Worm (Caenorhabditis elegans) whole organism, young adult: Measurements from ENCODE around the gene gpa-3.

ENCODE experiments used
- D2030.7 ChIP-seq: fragments of 200-800 bp; sonication (Bioruptor generic); IDR thresholded peaks from 2 replicates; pipeline ENCODE4 v1.3.6; 2022; ENCODE audit warnings: missing genetic modification reagents, missing genetic modification characterization, missing compliant biosample characterization
- ZK185.1 ChIP-seq: sonication (generic microtip); optimal IDR thresholded peaks from 2 replicates; lab custom pipeline; 2016; ENCODE audit warnings: mild to moderate bottlenecking, missing genetic modification characterization, missing compliant biosample characterization; ENCODE audit not compliant: poor library complexity, severe bottlenecking
- akir-1 ChIP-seq: fragments of 200-800 bp; sonication (Bioruptor generic); optimal IDR thresholded peaks from 2 replicates; lab custom pipeline; 2018; ENCODE audit warnings: mild to moderate bottlenecking, missing genetic modification characterization, moderate library complexity, missing compliant biosample characterization
- aptf-3 ChIP-seq: fragments of 200-800 bp; sonication (Bioruptor generic); IDR thresholded peaks from 2 replicates; pipeline ENCODE4 v1.3.6; 2022; ENCODE audit warnings: missing genetic modification characterization, missing compliant biosample characterization
- atf-7 ChIP-seq: sonication (generic microtip); optimal IDR thresholded peaks from 2 replicates; lab custom pipeline; 2017; ENCODE audit warnings: mild to moderate bottlenecking, missing genetic modification characterization, missing compliant biosample characterization
- attf-3 ChIP-seq: fragments of 200-800 bp; sonication (Bioruptor generic); conservative IDR thresholded peaks from 2 replicates; pipeline ENCODE4 v1.3.6; 2022; ENCODE audit warnings: missing genetic modification reagents, missing genetic modification characterization, missing compliant biosample characterization
- ccch-3 ChIP-seq: fragments of 200-800 bp; sonication (Bioruptor generic); optimal IDR thresholded peaks from 2 replicates; lab custom pipeline; 2018; ENCODE audit warnings: mild to moderate bottlenecking, missing genetic modification characterization, missing compliant biosample characterization
- cebp-1 ChIP-seq, 2 experiments: fragments of 200-800 bp in 1 of 2; sonication (Bioruptor generic) in 1 of 2; sonication (generic microtip) in 1 of 2; IDR thresholded peaks in 1 of 2; optimal IDR thresholded peaks in 1 of 2; 2 replicates each; pipeline versions ENCODE4 v1.3.6 to Lab custom; 2017 to 2022; ENCODE audit warnings: missing compliant biosample characterization in 2 of 2, missing genetic modification characterization in 2 of 2, mild to moderate bottlenecking in 1 of 2, missing genetic modification reagents in 1 of 2, moderate library complexity in 1 of 2
- ceh-100 ChIP-seq: fragments of 200-800 bp; sonication (Bioruptor generic); IDR thresholded peaks from 2 replicates; pipeline ENCODE4 v1.3.6; 2022; ENCODE audit warnings: missing genetic modification reagents, missing genetic modification characterization, missing compliant biosample characterization
- egl-44 ChIP-seq: fragments of 200-800 bp; sonication (Bioruptor generic); IDR thresholded peaks from 2 replicates; pipeline ENCODE4 v1.3.6; 2022; ENCODE audit warnings: missing genetic modification reagents, missing genetic modification characterization, missing compliant biosample characterization
- hlh-26 ChIP-seq: fragments of 200-800 bp; sonication (Bioruptor generic); conservative IDR thresholded peaks from 2 replicates; pipeline ENCODE4 v1.3.6; 2022; ENCODE audit warnings: missing genetic modification reagents, missing genetic modification characterization, missing compliant biosample characterization
- hmg-1.2 ChIP-seq: fragments of 200-800 bp; sonication (Bioruptor generic); IDR thresholded peaks from 2 replicates; pipeline ENCODE4 v1.3.6; 2022; ENCODE audit warnings: missing genetic modification reagents, missing genetic modification characterization, missing compliant biosample characterization
- let-526 ChIP-seq: fragments of 200-800 bp; sonication (Bioruptor generic); IDR thresholded peaks from 2 replicates; pipeline ENCODE4 v1.3.6; 2022; ENCODE audit warnings: missing genetic modification reagents, missing genetic modification characterization, missing compliant biosample characterization
- lin-26 ChIP-seq: fragments of 200-800 bp; sonication (Bioruptor generic); IDR thresholded peaks from 2 replicates; pipeline ENCODE4 v1.3.6; 2022; ENCODE audit warnings: missing genetic modification reagents, missing genetic modification characterization, missing compliant biosample characterization
- madf-6 ChIP-seq: fragments of 200-800 bp; sonication (Bioruptor generic); IDR thresholded peaks from 2 replicates; pipeline ENCODE4 v1.3.6; 2022; ENCODE audit warnings: missing genetic modification reagents, missing genetic modification characterization, missing compliant biosample characterization
- nhr-80 ChIP-seq: sonication (generic microtip); optimal IDR thresholded peaks from 2 replicates; lab custom pipeline; 2016; ENCODE audit warnings: missing genetic modification characterization, missing compliant biosample characterization
- pha-4 ChIP-seq: fragments of 150-350 bp; sonication (generic microtip); optimal IDR thresholded peaks from 2 replicates; lab custom pipeline; 2014; ENCODE audit warnings: missing biosample characterization, missing genetic modification reagents, missing genetic modification characterization
- rcor-1 ChIP-seq: fragments of 200-800 bp; sonication (Bioruptor generic); IDR thresholded peaks from 2 replicates; pipeline ENCODE4 v1.3.6; 2022; ENCODE audit warnings: missing genetic modification reagents, missing genetic modification characterization, missing compliant biosample characterization
- snpc-4 ChIP-seq, 5 experiments: fragments of 150-350 bp in 1 of 5; sonication (generic microtip) in 4 of 5; optimal IDR thresholded peaks; 2 replicates each; lab custom pipeline; 2014 to 2018; ENCODE audit warnings: missing genetic modification characterization in 5 of 5, missing biosample characterization in 3 of 5, antibody characterized with exemption in 2 of 5, mild to moderate bottlenecking in 2 of 5, missing compliant biosample characterization in 2 of 5, missing genotype in 2 of 5, moderate library complexity in 2 of 5, missing genetic modification reagents in 1 of 5
- unc-62 ChIP-seq: fragments of 150-350 bp; optimal IDR thresholded peaks from 2 replicates; lab custom pipeline; 2014; ENCODE audit warnings: missing biosample characterization, missing genetic modification reagents, missing genetic modification characterization
- xnd-1 ChIP-seq: sonication (generic microtip); optimal IDR thresholded peaks from 2 replicates; lab custom pipeline; 2016; ENCODE audit warnings: missing genotype, missing genetic modification reagents, missing genetic modification characterization, missing compliant biosample characterization
- ztf-3 ChIP-seq: fragments of 200-800 bp; sonication (Bioruptor generic); optimal IDR thresholded peaks from 2 replicates; lab custom pipeline; 2018; ENCODE audit warnings: mild to moderate bottlenecking, missing genetic modification characterization, missing compliant biosample characterization

Gene gpa-3

DNA sequence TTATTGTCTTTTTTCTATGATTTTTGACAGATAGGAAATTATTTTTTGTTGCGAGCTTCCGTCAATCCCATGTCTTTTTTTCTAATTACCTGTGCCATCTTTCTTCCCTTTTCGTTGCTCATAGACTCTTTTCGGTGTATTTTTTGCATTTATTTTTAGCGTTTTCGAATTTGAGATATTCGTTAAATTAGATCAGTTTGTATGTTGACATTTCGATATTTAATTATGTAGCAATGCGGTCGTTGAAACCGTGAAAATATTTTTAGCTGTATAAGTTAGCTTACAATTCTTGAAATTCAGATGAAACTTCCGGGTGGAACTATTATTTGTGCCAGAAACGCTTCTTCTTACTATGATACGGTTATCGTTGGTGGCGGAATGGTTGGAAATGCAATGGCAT is 23.1 kb downstream of the gpa-3 start, which contains the start of gene coq-6:
Gene coq-6 (plus strand): TSS at position 301 of the 400 bp plus-strand sequence.
- TF ChIP-seq hlh-26 (GFP tag; lab: Robert Waterston, UW) (no peak), ztf-3 (no peak), cebp-1 (GFP tag; IDR thresholded peaks at IDR 0.05; lab: Robert Waterston, UW) (no peak), cebp-1 (tag; optimal IDR thresholded peaks at IDR 0.05; lab: Kevin White, UChicago) (peak; percentile 1)

DNA sequence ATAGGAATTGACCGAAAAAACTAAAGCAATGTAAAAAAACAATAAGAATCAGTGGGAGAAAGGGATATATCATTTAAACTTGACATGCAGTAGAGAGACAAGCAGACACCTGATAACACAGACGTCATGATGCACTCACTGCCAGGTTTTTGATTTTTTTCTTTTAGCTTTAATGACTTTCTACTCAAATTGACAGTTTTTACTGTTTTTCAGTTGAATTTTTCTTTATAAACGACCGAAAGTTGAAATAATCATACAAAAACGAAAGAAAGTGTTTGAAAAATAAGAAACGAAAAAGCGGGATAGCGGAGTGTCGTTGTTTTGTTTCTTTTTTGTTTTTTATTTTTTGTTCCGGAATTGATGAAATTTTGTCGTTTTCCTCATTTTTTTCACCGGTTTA is 25.4 kb downstream of the gpa-3 start, which contains the start of gene ucp-4:
Gene ucp-4 (plus strand): TSS at position 83 of the 400 bp plus-strand sequence.
- TF ChIP-seq ceh-100 (GFP tag; lab: Robert Waterston, UW) (no peak), atf-7 (tag; lab: Kevin White, UChicago) (peak; percentile 4), attf-3 (GFP tag; lab: Robert Waterston, UW) (peak; percentile 76), egl-44 (peak; percentile 30; the same call in 1 of the 2 replicates), akir-1 (GFP tag; lab: Kevin White, UChicago) (no peak), unc-62 (GFP tag; lab: Kevin White, UChicago) (peak; percentile 75), nhr-80 (tag; lab: Kevin White, UChicago) (peak; percentile 72), snpc-4 (GFP tag; optimal IDR thresholded peaks at IDR 0.05; lab: Kevin White, UChicago) (no peak), snpc-4 (tag; optimal IDR thresholded peaks at IDR 0.05; lab: Kevin White, UChicago) (peak in 1 of 4 experiments; percentile 33), ZK185.1 (tag; lab: Kevin White, UChicago) (no peak)
- TF ChIP-seq, all 124 proteins: peak for 6

DNA sequence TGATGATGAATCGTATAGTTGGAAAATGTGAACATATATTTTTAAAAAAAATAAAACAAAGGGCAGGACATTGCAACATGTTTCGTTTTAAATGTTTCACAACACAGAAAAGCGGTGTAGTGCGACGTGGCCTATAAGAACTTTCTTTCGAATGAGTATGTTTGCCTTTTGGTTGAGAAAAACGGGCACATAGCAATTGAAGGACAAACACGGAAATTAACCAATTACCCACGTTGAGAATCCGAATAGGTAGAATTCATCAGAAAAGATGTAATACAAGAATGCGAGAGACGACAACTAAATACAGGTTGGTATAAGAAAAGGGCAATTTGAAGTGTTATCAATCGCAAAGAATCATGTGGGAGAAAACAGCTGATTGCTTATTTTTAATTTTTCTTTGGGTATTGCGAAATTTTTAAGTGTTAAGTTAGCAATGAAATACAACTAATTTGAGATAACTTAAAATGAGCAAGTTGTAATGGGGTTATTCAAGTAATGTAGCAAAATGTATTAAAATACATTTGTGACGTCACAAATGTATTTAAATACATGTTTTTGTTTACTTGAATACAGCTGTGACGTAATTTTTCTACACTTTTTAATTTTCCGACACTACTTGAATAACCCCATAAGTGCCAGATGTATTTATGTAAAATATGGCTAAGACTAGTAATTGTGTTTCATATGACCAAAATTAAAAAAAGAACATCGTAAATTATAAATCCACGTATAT is 26.1 kb downstream of the gpa-3 start, which contains the start of gene acl-14:
Gene acl-14 (minus strand): TSS at position 316 of the 733 bp plus-strand sequence.
- TF ChIP-seq nhr-80 (tag; lab: Kevin White, UChicago) (no peak), cebp-1 (GFP tag; IDR thresholded peaks at IDR 0.05; lab: Robert Waterston, UW) (peak; percentile 96), cebp-1 (tag; optimal IDR thresholded peaks at IDR 0.05; lab: Kevin White, UChicago) (peak; percentile 97), lin-26 (GFP tag; lab: Robert Waterston, UW) (0 out of 2 replicates have a peak, but pooled peaks have one; percentile 15)
- TF ChIP-seq, all 124 proteins: peak for 2

DNA sequence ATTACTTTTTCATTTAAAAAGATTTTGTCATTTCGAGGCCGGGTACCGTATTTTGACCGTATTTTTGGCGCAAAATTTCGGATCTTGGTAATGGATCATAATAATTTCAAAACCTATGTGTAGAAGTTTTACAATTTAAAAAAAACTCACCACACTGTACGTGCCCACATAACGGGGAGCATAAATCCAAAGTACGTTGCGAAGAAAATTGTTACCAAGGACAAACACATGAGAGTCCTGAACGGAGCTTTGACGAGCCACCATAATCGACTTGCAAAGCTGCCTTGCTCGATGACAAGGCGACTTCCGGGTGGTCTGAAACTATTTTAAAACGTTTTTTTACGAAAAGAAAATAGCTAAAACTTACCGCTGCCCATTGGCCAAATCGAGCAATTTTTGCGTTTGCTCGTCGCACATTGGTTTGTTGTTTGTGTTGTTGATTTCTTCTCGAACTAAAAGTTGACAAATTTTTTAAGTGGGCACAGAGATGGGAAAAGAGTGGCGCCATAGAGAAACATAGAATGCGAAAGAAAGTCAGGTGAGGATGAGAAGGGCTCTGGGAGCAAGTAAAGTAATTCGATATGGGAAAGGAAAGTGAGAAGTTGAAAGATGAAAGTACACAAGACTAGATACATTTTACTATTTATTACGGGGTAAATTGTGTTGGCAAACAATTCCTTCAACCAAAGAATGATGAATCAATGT is 26.8 kb downstream of the gpa-3 start:
- no peak for TF ChIP-seq xnd-1 (tag; lab: Kevin White, UChicago)
- TF ChIP-seq ccch-3: no peak
- no peak for TF ChIP-seq rcor-1 (GFP tag; lab: Robert Waterston, UW)
- no peak for TF ChIP-seq aptf-3 (GFP tag; lab: Robert Waterston, UW)

DNA sequence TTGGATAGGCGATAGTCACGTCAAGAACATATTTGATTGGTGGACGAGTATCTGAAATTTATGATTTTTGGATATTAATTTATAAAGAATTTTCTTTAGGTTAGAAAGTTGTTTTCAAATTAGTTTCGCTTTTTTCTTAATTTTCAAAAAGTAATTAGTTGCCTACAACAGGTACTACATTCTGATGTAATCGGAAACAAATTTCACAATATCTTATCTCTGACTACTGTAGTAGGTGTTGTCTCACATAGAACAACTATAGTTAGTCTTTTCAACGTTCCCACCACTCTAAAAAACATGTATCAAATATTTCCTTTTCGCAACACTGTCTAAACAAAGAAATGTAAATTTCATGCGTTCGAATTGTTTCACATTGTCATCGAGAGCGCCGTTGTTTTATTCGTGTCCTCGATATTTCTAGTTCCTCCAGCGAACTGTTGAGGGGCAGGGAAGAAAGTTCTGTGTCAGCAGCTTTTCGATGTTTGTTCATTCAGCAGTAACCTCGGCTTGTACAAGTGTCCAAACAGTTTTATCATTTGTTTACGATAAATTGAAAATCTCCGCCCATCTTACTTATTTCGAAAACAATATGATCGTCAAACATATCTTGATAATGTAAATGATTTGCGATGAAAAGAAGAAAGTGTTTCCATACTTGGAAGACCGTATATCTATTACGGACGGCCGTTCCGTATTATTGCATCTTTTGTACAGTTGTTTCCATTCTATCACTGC is 30.2 kb downstream of the gpa-3 start:
- no peak for TF ChIP-seq madf-6 (GFP tag; lab: Robert Waterston, UW)
- 0 out of 2 replicates have a peak, but pooled peaks have one; percentile 4 for TF ChIP-seq hmg-1.2 (GFP tag; lab: Robert Waterston, UW)
- no peak for TF ChIP-seq cebp-1 (GFP tag; IDR thresholded peaks at IDR 0.05; lab: Robert Waterston, UW)
- peak; percentile 42 for TF ChIP-seq cebp-1 (tag; optimal IDR thresholded peaks at IDR 0.05; lab: Kevin White, UChicago)
- no peak for TF ChIP-seq let-526 (GFP tag; lab: Robert Waterston, UW)

DNA sequence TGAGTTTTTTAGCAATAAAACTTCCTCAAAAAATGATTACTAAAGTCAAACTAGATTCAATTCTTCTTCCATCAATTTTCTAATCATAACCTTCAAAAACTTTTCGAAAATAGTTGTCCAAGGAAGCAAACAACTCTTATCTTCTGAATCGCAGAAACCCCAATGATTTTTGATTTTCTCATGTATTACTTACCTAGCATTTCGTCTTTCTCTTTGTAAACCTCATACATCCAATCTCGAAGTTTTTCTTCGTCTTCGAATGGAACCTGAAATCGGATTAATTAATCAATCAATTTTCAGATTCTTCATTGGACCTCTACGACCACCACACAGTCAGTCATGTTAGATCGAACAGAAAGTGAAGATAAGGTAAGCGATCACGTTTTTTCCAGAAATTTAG is 30.9 kb downstream of the gpa-3 start, which contains the start of gene K07B1.4:
Gene K07B1.4 (plus strand): TSS at position 301 of the 400 bp plus-strand sequence.
- TF ChIP-seq D2030.7 (no peak), pha-4 (no peak)
